Worm (Caenorhabditis elegans) whole organism, L4/young adult: ENCODE results near the gene T24H7.9.

Experiments used
- W03F9.2 ChIP-seq: fragments of 150-350 bp; optimal IDR thresholded peaks from 2 replicates; lab custom pipeline; 2014; ENCODE audit warnings: missing biosample characterization, missing genetic modification characterization
- dao-5 ChIP-seq: sonication (generic microtip); optimal IDR thresholded peaks from 2 replicates; lab custom pipeline; 2016; ENCODE audit warnings: missing genotype, missing genetic modification characterization, moderate library complexity, missing compliant biosample characterization
- him-1 ChIP-seq: sonication (generic microtip); optimal IDR thresholded peaks from 2 replicates; lab custom pipeline; 2016; ENCODE audit warnings: missing genotype, missing genetic modification reagents, missing genetic modification characterization, missing compliant biosample characterization

DNA sequence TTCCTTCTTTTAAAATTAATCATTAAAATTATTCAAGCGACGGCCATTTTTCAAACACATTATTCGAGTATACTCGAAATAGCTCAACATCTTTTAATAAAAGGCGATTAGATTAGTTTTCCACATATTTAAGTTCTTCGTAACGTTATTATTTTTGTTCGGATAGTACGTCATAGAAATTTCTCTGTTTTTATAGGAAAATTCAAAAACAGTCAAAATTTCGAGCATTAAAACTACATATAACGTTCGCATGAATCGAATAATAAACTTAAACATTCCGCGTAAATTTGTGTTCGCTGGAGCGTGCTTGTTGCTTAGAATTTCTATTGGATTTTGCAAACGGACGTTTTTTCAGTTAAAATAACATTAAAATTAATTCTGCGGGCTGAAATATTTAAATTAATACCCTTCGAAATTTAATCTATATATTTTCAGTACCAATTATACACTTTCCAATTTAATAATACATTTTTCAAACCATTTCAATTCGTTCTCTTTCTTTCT, 9.9 kb upstream of the T24H7.9 start, which contains the start of gene blos-4:
- no peak for TF ChIP-seq W03F9.2 (tag; lab: Kevin White, UChicago)
- no peak for TF ChIP-seq him-1 (tag; lab: Kevin White, UChicago)
- TF ChIP-seq dao-5, result no peak
